Fruit fly (Drosophila melanogaster) whole organism, pupa: ENCODE results near the gene CG1271.

Experiments used
- CG10348 ChIP-seq: fragments of 200-800 bp; sonication (Bioruptor generic); IDR thresholded peaks from 2 replicates; pipeline ENCODE4 v1.3.6; 2022; ENCODE audit warnings: missing biosample characterization, missing genetic modification characterization
- CG12605 ChIP-seq: fragments of 200-800 bp; sonication (Bioruptor generic); IDR thresholded peaks from 2 replicates; pipeline ENCODE4 v1.3.6; 2022; ENCODE audit warnings: missing biosample characterization, missing genetic modification characterization
- CG13204 ChIP-seq: fragments of 200-800 bp; sonication (Bioruptor generic); optimal IDR thresholded peaks from 2 replicates; lab custom pipeline; 2018; ENCODE audit warnings: missing biosample characterization, mild to moderate bottlenecking, missing genetic modification characterization, moderate library complexity
- CG14655 ChIP-seq: fragments of 200-800 bp; sonication (Bioruptor generic); optimal IDR thresholded peaks from 3 replicates; lab custom pipeline; 2017; ENCODE audit warnings: mild to moderate bottlenecking, missing biosample characterization, missing genetic modification reagents, missing genetic modification characterization
- CG15710 ChIP-seq: fragments of 200-800 bp; sonication (Bioruptor generic); optimal IDR thresholded peaks from 2 replicates; lab custom pipeline; 2018; ENCODE audit warnings: missing biosample characterization, mild to moderate bottlenecking, missing genetic modification characterization, moderate library complexity
- CG17806 ChIP-seq: fragments of 200-800 bp; sonication (Bioruptor generic); optimal IDR thresholded peaks from 2 replicates; lab custom pipeline; 2018; ENCODE audit warnings: missing biosample characterization, mild to moderate bottlenecking, missing genetic modification characterization, moderate library complexity
- CG32121 ChIP-seq: fragments of 200-800 bp; sonication (Bioruptor generic); IDR thresholded peaks from 2 replicates; pipeline ENCODE4 v1.3.6; 2022; ENCODE audit warnings: missing biosample characterization, missing genetic modification characterization
- CG34367 ChIP-seq: fragments of 200-800 bp; sonication (Bioruptor generic); optimal IDR thresholded peaks from 2 replicates; lab custom pipeline; 2018; ENCODE audit warnings: missing biosample characterization, mild to moderate bottlenecking, missing genetic modification characterization
- CG4496 ChIP-seq: fragments of 200-800 bp; sonication (Bioruptor generic); IDR thresholded peaks from 3 replicates; pipeline ENCODE4 v1.3.6; 2022; ENCODE audit warnings: missing biosample characterization, missing genetic modification characterization
- CG8159 ChIP-seq: fragments of 200-800 bp; sonication (Bioruptor generic); optimal IDR thresholded peaks from 3 replicates; lab custom pipeline; 2018; ENCODE audit warnings: missing biosample characterization, mild to moderate bottlenecking, missing genetic modification characterization, moderate library complexity
- CG8301 ChIP-seq: fragments of 200-800 bp; sonication (Bioruptor generic); optimal IDR thresholded peaks from 2 replicates; lab custom pipeline; 2018; ENCODE audit warnings: missing biosample characterization, mild to moderate bottlenecking, missing genetic modification characterization
- CG9948 ChIP-seq: fragments of 200-800 bp; sonication (Bioruptor generic); optimal IDR thresholded peaks from 2 replicates; lab custom pipeline; 2018; ENCODE audit warnings: missing biosample characterization, mild to moderate bottlenecking, missing genetic modification characterization, moderate library complexity
- D1 ChIP-seq: fragments of 200-800 bp; sonication (Bioruptor generic); optimal IDR thresholded peaks from 2 replicates; lab custom pipeline; 2018; ENCODE audit warnings: missing biosample characterization, mild to moderate bottlenecking, missing genetic modification characterization, moderate library complexity
- EcR ChIP-seq: fragments of 200-800 bp; sonication (Bioruptor generic); optimal IDR thresholded peaks from 3 replicates; lab custom pipeline; 2019; ENCODE audit warnings: missing biosample characterization, missing genetic modification characterization, mild to moderate bottlenecking, moderate library complexity, missing genetic modification reagents
- Ets98B ChIP-seq: fragments of 200-800 bp; sonication (Bioruptor generic); IDR thresholded peaks from 2 replicates; pipeline ENCODE4 v1.3.6; 2022; ENCODE audit warnings: missing biosample characterization, missing genetic modification characterization
- Pif1A ChIP-seq: fragments of 200-800 bp; sonication (Bioruptor generic); optimal IDR thresholded peaks from 3 replicates; lab custom pipeline; 2016; ENCODE audit warnings: missing biosample characterization, missing genetic modification characterization
- Pif1B ChIP-seq: fragments of 200-800 bp; sonication (Bioruptor generic); optimal IDR thresholded peaks from 3 replicates; lab custom pipeline; 2016; ENCODE audit warnings: missing biosample characterization, missing genetic modification characterization
- Snoo ChIP-seq: fragments of 200-800 bp; sonication (Bioruptor generic); optimal IDR thresholded peaks from 3 replicates; lab custom pipeline; 2017; ENCODE audit warnings: missing biosample characterization, mild to moderate bottlenecking, missing genetic modification characterization, inconsistent platforms
- fd96Ca ChIP-seq: fragments of 200-800 bp; sonication (Bioruptor generic); IDR thresholded peaks from 3 replicates; pipeline ENCODE4 v1.3.6; 2022; ENCODE audit warnings: missing biosample characterization, missing genetic modification characterization
- gl ChIP-seq: fragments of 200-800 bp; sonication (Bioruptor generic); optimal IDR thresholded peaks from 2 replicates; lab custom pipeline; 2018; ENCODE audit warnings: missing biosample characterization, mild to moderate bottlenecking, missing genetic modification characterization
- rn ChIP-seq: fragments of 200-800 bp; sonication (Bioruptor generic); IDR thresholded peaks from 2 replicates; pipeline ENCODE4 v1.3.6; 2022; ENCODE audit warnings: missing biosample characterization, missing genetic modification characterization

CG1271 gene

DNA sequence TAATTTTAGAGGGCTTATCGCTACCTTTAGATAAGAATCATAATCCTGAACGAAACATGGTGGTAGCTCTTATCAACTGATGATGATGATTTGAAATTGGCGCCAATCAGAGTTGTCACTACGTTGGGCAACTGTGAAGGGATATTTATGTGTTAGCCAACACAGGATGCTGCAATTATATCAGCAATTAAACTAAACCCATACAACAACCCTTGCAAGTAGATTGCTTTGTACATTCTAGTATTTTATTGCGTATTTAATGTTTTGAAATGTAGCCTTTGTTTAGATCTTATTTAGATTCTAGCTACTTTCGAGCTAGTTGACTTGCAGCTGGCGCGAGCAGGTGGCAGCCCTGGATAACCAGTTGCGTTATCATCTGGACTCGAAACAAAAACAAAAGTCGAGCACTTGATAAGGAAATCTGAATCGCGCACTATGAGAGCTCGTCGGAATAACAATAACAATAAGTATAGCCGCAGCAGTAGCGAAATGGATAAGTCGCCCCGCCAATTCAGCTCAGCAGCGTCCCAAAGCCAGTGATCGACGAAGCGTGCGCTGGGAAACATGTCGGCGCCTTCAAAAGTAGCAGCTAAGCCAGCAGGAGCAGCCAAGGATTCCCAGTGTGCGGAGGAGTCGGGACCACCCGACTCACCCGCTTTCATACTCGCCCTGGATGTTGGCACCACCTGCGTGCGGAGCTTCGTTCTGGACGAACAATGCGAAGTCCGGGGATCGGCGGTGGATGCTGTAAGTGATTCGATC, at the start of gene CG1271:
Gene CG1271 (plus strand): TSS at position 405 of the 762 bp plus-strand sequence.
- TF ChIP-seq EcR (GFP tag; lab: Kevin White, UChicago) (no peak), fd96Ca (GFP tag; lab: Robert Waterston, UW) (0 out of 3 replicates have a peak, but pooled peaks have one; percentile 5), CG8159 (tag; lab: Kevin White, UChicago) (peak; percentile 65), CG8301 (peak; percentile 33), rn (GFP tag; lab: Robert Waterston, UW) (no peak), CG10348 (GFP tag; lab: Robert Waterston, UW) (no peak), CG13204 (GFP tag; lab: Kevin White, UChicago) (no peak), Pif1B (GFP tag; lab: Kevin White, UChicago) (no peak), CG34367 (tag; lab: Kevin White, UChicago) (no peak), Ets98B (GFP tag; lab: Robert Waterston, UW) (peak; percentile 9; the same call in 1 of the 2 replicates), Pif1A (GFP tag; lab: Kevin White, UChicago) (no peak), CG4496 (peak; percentile 65), Snoo (tag; lab: Kevin White, UChicago) (peak; percentile 31), CG17806 (tag; lab: Kevin White, UChicago) (peak; percentile 39), gl (tag; lab: Kevin White, UChicago) (peak; percentile 19), CG12605 (GFP tag; lab: Robert Waterston, UW) (no peak; the same call in 1 of the 2 replicates), CG14655 (GFP tag; lab: Kevin White, UChicago) (no peak), CG32121 (GFP tag; lab: Robert Waterston, UW) (peak; percentile 22; the same call in 1 of the 2 replicates), D1 (no peak), CG9948 (tag; lab: Kevin White, UChicago) (peak; percentile 37), CG15710 (tag; lab: Kevin White, UChicago) (peak; percentile 73)

DNA sequence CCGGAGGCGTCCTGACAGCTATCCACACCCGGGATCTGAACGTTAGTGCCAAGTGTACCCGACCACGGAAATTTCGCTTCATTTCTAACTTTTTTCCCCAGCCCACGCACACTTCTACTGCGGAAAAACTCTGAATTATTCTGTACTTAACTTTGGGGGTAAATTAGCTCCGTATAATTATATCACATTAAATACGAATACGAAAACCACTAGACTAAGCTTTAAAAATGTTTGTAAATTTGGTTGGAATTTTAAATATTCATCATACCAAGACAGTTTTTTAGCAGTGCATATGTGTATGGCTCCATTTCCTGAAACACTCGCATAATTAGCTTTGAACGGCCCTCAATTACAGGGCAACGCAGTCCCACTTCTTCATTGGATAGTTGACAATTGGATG, 38.8 kb upstream of the CG1271 start:
- TF ChIP-seq Pif1B (GFP tag; lab: Kevin White, UChicago) (no peak), CG34367 (tag; lab: Kevin White, UChicago) (no peak), CG12605 (GFP tag; lab: Robert Waterston, UW) (no peak), CG14655 (GFP tag; lab: Kevin White, UChicago) (no peak), gl (tag; lab: Kevin White, UChicago) (no peak), CG15710 (tag; lab: Kevin White, UChicago) (no peak), Ets98B (GFP tag; lab: Robert Waterston, UW) (no peak), Pif1A (GFP tag; lab: Kevin White, UChicago) (no peak)

DNA sequence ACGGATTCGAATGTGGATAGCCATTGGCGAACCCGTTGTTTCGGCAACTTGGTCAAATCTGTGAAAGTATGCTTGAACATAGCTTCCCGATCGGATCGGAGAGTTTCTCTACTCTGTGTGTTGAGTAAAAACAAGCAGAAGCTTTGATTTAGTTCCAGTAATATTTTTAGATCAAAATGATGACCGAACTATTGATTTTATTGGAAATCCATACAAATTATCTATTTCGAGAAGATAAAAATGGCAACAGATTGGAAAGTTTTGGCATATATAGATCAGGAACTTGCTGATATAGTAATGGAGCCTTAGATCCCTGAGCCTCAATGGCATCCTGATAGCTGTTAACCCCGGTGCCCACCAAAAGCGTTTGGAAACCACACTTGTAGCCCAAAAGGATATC, 36.3 kb upstream of the CG1271 start, which contains the start of gene CG32488:
Gene CG32488 (minus strand): TSS at position 101 of the 400 bp plus-strand sequence.
- no peak for TF ChIP-seq fd96Ca (GFP tag; lab: Robert Waterston, UW)
- no peak for TF ChIP-seq CG17806 (tag; lab: Kevin White, UChicago)
- TF ChIP-seq CG10348 (GFP tag; lab: Robert Waterston, UW): no peak
- TF ChIP-seq CG13204 (GFP tag; lab: Kevin White, UChicago): no peak
- TF ChIP-seq CG15710 (tag; lab: Kevin White, UChicago): no peak
- no peak for TF ChIP-seq EcR (GFP tag; lab: Kevin White, UChicago)
- TF ChIP-seq CG4496: no peak
- no peak for TF ChIP-seq Pif1B (GFP tag; lab: Kevin White, UChicago)
- TF ChIP-seq gl (tag; lab: Kevin White, UChicago): no peak
- TF ChIP-seq Snoo (tag; lab: Kevin White, UChicago): no peak
- TF ChIP-seq CG32121 (GFP tag; lab: Robert Waterston, UW): no peak
- no peak for TF ChIP-seq rn (GFP tag; lab: Robert Waterston, UW)
- no peak for TF ChIP-seq CG34367 (tag; lab: Kevin White, UChicago)
- no peak for TF ChIP-seq CG14655 (GFP tag; lab: Kevin White, UChicago)
- TF ChIP-seq CG12605 (GFP tag; lab: Robert Waterston, UW): no peak
- TF ChIP-seq Ets98B (GFP tag; lab: Robert Waterston, UW): no peak
- TF ChIP-seq CG8301: no peak
- no peak for TF ChIP-seq CG9948 (tag; lab: Kevin White, UChicago)
- no peak for TF ChIP-seq Pif1A (GFP tag; lab: Kevin White, UChicago)
- no peak for TF ChIP-seq CG8159 (tag; lab: Kevin White, UChicago)

DNA sequence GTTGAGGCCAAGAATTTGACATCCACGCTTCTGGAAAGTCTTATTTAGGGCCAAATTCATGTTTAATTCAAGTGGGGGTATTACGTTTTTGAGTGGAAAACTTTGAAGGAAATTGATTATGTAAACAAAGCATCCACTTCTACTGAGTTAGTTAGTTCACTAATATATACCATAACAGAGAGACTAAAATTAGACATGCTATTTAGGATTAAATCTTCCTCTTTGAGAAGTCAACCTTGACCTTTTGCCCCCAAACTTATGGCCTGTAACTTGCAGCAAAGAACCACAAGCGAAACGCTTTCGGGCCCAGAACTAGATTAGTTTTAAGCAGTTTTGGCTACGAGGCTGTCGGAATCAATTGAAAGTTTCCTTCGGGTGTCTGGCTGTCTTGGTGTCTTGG, 35.2 kb upstream of the CG1271 start, which contains the start of gene CG32487:
Gene CG32487 (minus strand): TSS at position 101 of the 400 bp plus-strand sequence.
- TF ChIP-seq CG12605 (GFP tag; lab: Robert Waterston, UW): no peak
- no peak for TF ChIP-seq CG10348 (GFP tag; lab: Robert Waterston, UW)
- no peak for TF ChIP-seq Pif1B (GFP tag; lab: Kevin White, UChicago)
- TF ChIP-seq CG32121 (GFP tag; lab: Robert Waterston, UW): no peak
- TF ChIP-seq CG15710 (tag; lab: Kevin White, UChicago): no peak
- no peak for TF ChIP-seq CG34367 (tag; lab: Kevin White, UChicago)
- TF ChIP-seq CG14655 (GFP tag; lab: Kevin White, UChicago): no peak
- no peak for TF ChIP-seq Snoo (tag; lab: Kevin White, UChicago)
- no peak for TF ChIP-seq Ets98B (GFP tag; lab: Robert Waterston, UW)
- TF ChIP-seq CG8159 (tag; lab: Kevin White, UChicago): no peak
- TF ChIP-seq CG13204 (GFP tag; lab: Kevin White, UChicago): no peak
- no peak for TF ChIP-seq gl (tag; lab: Kevin White, UChicago)
- TF ChIP-seq CG9948 (tag; lab: Kevin White, UChicago): no peak
- TF ChIP-seq D1: no peak
- no peak for TF ChIP-seq EcR (GFP tag; lab: Kevin White, UChicago)
